Fruit fly (Drosophila melanogaster): ENCODE results near the gene CG16736.

The CG16736 gene

dm6 chr3R:9229996-9230601, 27.4 kb downstream of the CG16736 start (continued):
- TF ChIP-seq vri (GFP tag; optimal IDR thresholded peaks at IDR 0.05) (no peak), CG11902 (GFP tag; optimal IDR thresholded peaks at IDR 0.05) (no peak), fd59A (GFP tag; optimal IDR thresholded peaks at IDR 0.05) (peak; percentile 51), Lpt (GFP tag; optimal IDR thresholded peaks at IDR 0.05) (peak; percentile 15), Sox14 (GFP tag; optimal IDR thresholded peaks at IDR 0.05) (peak; percentile 76), CG4318 (GFP tag; optimal IDR thresholded peaks at IDR 0.05) (no peak), CG3919 (GFP tag; optimal IDR thresholded peaks at IDR 0.05) (peak; percentile 67), CG9139 (GFP tag; optimal IDR thresholded peaks at IDR 0.05) (peak; percentile 13), CG8632 (GFP tag; optimal IDR thresholded peaks at IDR 0.05) (peak; percentile 37), svp (GFP tag) (peak; percentile 89), Smox (GFP tag; optimal IDR thresholded peaks at IDR 0.05) (peak; percentile 50), CG6808 (GFP tag; optimal IDR thresholded peaks at IDR 0.05) (peak; percentile 30), Sox15 (GFP tag; optimal IDR thresholded peaks at IDR 0.05) (peak; percentile 21), Hr4 (GFP tag; optimal IDR thresholded peaks at IDR 0.05) (peak; percentile 1), CG10631 (GFP tag; optimal IDR thresholded peaks at IDR 0.05) (peak; percentile 50), CG10669 (GFP tag; optimal IDR thresholded peaks at IDR 0.05) (peak; percentile 45), CG8319 (GFP tag; optimal IDR thresholded peaks at IDR 0.05) (peak; percentile 26), CG6792 (GFP tag; optimal IDR thresholded peaks at IDR 0.05) (peak; percentile 59), CG11762 (GFP tag; optimal IDR thresholded peaks at IDR 0.05; ENCODE audit: insufficient read depth) (peak; percentile 33), dsx (GFP tag; optimal IDR thresholded peaks at IDR 0.05; ENCODE audit: poor library complexity, severe bottlenecking) (peak; percentile 45), achi (GFP tag; optimal IDR thresholded peaks at IDR 0.05) (peak; percentile 55), CG1621 (tag; optimal IDR thresholded peaks at IDR 0.05) (peak; percentile 37)

- TF ChIP-seq vri (GFP tag; optimal IDR thresholded peaks at IDR 0.05) (peak; percentile 97), CG8319 (GFP tag; optimal IDR thresholded peaks at IDR 0.05) (peak; percentile 98), CG11762 (GFP tag; optimal IDR thresholded peaks at IDR 0.05; ENCODE audit: insufficient read depth) (peak; percentile 98), dsx (GFP tag; optimal IDR thresholded peaks at IDR 0.05; ENCODE audit: poor library complexity, severe bottlenecking) (peak; percentile 99), Blimp-1 (GFP tag; optimal IDR thresholded peaks at IDR 0.05) (peak; percentile 95), CG10669 (GFP tag; optimal IDR thresholded peaks at IDR 0.05) (peak; percentile 100), Sox14 (GFP tag; optimal IDR thresholded peaks at IDR 0.05) (peak; percentile 100), svp (GFP tag) (peak; percentile 100), Hr38 (GFP tag; optimal IDR thresholded peaks at IDR 0.05) (no peak), CG8632 (GFP tag; optimal IDR thresholded peaks at IDR 0.05) (peak; percentile 99), fd59A (GFP tag; optimal IDR thresholded peaks at IDR 0.05) (peak; percentile 99), spab (GFP tag; optimal IDR thresholded peaks at IDR 0.05) (peak; percentile 100), CG4318 (GFP tag; optimal IDR thresholded peaks at IDR 0.05) (peak; percentile 86), CG6808 (GFP tag; optimal IDR thresholded peaks at IDR 0.05) (peak; percentile 99), Smox (GFP tag; optimal IDR thresholded peaks at IDR 0.05) (peak; percentile 99), Hr4 (GFP tag; optimal IDR thresholded peaks at IDR 0.05) (peak; percentile 94), Hr39 (GFP tag; optimal IDR thresholded peaks at IDR 0.05) (peak; percentile 99), CG32006 (GFP tag; optimal IDR thresholded peaks at IDR 0.05) (peak; percentile 96), salr (GFP tag; optimal IDR thresholded peaks at IDR 0.05) (peak; percentile 99), fkh (GFP tag; optimal IDR thresholded peaks at IDR 0.05) (peak; percentile 16), Eip78C (GFP tag) (peak; percentile 100), CG11902 (GFP tag; optimal IDR thresholded peaks at IDR 0.05) (peak; percentile 98), achi (GFP tag; optimal IDR thresholded peaks at IDR 0.05) (peak; percentile 99), Eip93F (GFP tag; optimal IDR thresholded peaks at IDR 0.05) (peak; percentile 99), CG31627 (GFP tag; optimal IDR thresholded peaks at IDR 0.05) (peak; percentile 99), Sox15 (GFP tag; optimal IDR thresholded peaks at IDR 0.05) (peak; percentile 98), dac (GFP tag; optimal IDR thresholded peaks at IDR 0.05) (peak; percentile 75), CG8119 (GFP tag; IDR thresholded peaks at IDR 0.05) (peak; percentile 97), CG7368 (GFP tag; optimal IDR thresholded peaks at IDR 0.05) (peak; percentile 99), Sox102F (GFP tag; optimal IDR thresholded peaks at IDR 0.05) (peak; percentile 99), CG11294 (GFP tag; IDR thresholded peaks at IDR 0.05) (peak; percentile 93), CG16779 (tag; optimal IDR thresholded peaks at IDR 0.05) (peak; percentile 97), net (GFP tag; optimal IDR thresholded peaks at IDR 0.05) (peak; percentile 99), CG34406 (GFP tag; optimal IDR thresholded peaks at IDR 0.05) (peak; percentile 99), Lpt (GFP tag; optimal IDR thresholded peaks at IDR 0.05) (peak; percentile 98), CG15336 (GFP tag; IDR thresholded peaks at IDR 0.05) (peak; percentile 96), Ets96B (tag; optimal IDR thresholded peaks at IDR 0.05) (peak; percentile 100), Gug (GFP tag; IDR thresholded peaks at IDR 0.05) (peak; percentile 96), acj6 (GFP tag; optimal IDR thresholded peaks at IDR 0.05) (peak; percentile 99)
Measured at dm6 chr3R:9229075-9229835, 28.3 kb downstream of the CG16736 start.
